Fruit fly (Drosophila melanogaster) whole organism, wandering third instar larva: ENCODE measurements around the gene CG15696.

Experiments used
- Abd-B ChIP-seq: fragments of >200 bp; optimal IDR thresholded peaks from 2 replicates; lab custom pipeline; 2017; ENCODE audit warnings: missing biosample characterization, missing genetic modification characterization
- CG32264 ChIP-seq: fragments of 200-800 bp; sonication (Bioruptor generic); optimal IDR thresholded peaks from 2 replicates; lab custom pipeline; 2016; ENCODE audit warnings: missing biosample characterization, missing genetic modification characterization
- CG9705 ChIP-seq: fragments of 200-800 bp; sonication (Bioruptor generic); optimal IDR thresholded peaks from 2 replicates; lab custom pipeline; 2018; ENCODE audit warnings: missing biosample characterization, mild to moderate bottlenecking, missing genetic modification characterization
- CrebA ChIP-seq: fragments of 200-800 bp; sonication (Bioruptor generic); optimal IDR thresholded peaks from 2 replicates; lab custom pipeline; 2016; ENCODE audit warnings: missing biosample characterization, mild to moderate bottlenecking, missing genetic modification characterization, borderline replicate concordance
- Dfd ChIP-seq: fragments of >200 bp; optimal IDR thresholded peaks from 2 replicates; lab custom pipeline; 2017; ENCODE audit warnings: missing biosample characterization, missing genetic modification characterization
- Dif ChIP-seq: fragments of 200-275, 200-300 bp; sonication (Bioruptor generic); optimal IDR thresholded peaks from 2 replicates; lab custom pipeline; 2018; ENCODE audit warnings: missing biosample characterization, missing genetic modification characterization; ENCODE audit not compliant: partially characterized antibody
- GATAd ChIP-seq: sonication (Bioruptor generic); optimal IDR thresholded peaks from 2 replicates; lab custom pipeline; 2016; ENCODE audit warnings: missing biosample characterization, missing genetic modification characterization
- HLH106 ChIP-seq: fragments of 200-800 bp; optimal IDR thresholded peaks from 3 replicates; lab custom pipeline; 2019; ENCODE audit warnings: missing biosample characterization, mild to moderate bottlenecking, missing genetic modification characterization, moderate library complexity
- Hnf4 ChIP-seq: fragments of 200-800 bp; sonication (Bioruptor generic); optimal IDR thresholded peaks from 2 replicates; lab custom pipeline; 2016; ENCODE audit warnings: missing biosample characterization, mild to moderate bottlenecking, missing genetic modification characterization
- Hr78 ChIP-seq: fragments of >200 bp; optimal IDR thresholded peaks from 2 replicates; lab custom pipeline; 2017; ENCODE audit warnings: missing biosample characterization, missing genetic modification characterization
- Hr83 ChIP-seq: fragments of 200-300 bp; sonication (Bioruptor generic); optimal IDR thresholded peaks from 2 replicates; lab custom pipeline; 2016; ENCODE audit warnings: missing biosample characterization, mild to moderate bottlenecking, missing genetic modification characterization, moderate library complexity; ENCODE audit not compliant: poor library complexity, severe bottlenecking
- Jra ChIP-seq: sonication (Bioruptor generic); optimal IDR thresholded peaks from 2 replicates; lab custom pipeline; 2016; ENCODE audit warnings: missing biosample characterization, missing genetic modification characterization
- Mio ChIP-seq: sonication (Bioruptor generic); optimal IDR thresholded peaks from 2 replicates; lab custom pipeline; 2016; ENCODE audit warnings: missing biosample characterization, missing genetic modification characterization
- Myc ChIP-seq: fragments of >200 bp; optimal IDR thresholded peaks from 2 replicates; lab custom pipeline; 2017
- N ChIP-seq: fragments of >200 bp; optimal IDR thresholded peaks from 2 replicates; lab custom pipeline; 2018; ENCODE audit warnings: missing biosample characterization, missing external identifiers, missing genetic modification characterization
- OdsH ChIP-seq: fragments of 200-800 bp; sonication (Bioruptor generic); optimal IDR thresholded peaks from 2 replicates; lab custom pipeline; 2016; ENCODE audit warnings: missing biosample characterization, mild to moderate bottlenecking, missing genetic modification characterization
- Rel ChIP-seq, 2 experiments: fragments of 200-800 bp; sonication (Bioruptor generic) in 1 of 2; optimal IDR thresholded peaks; 2 replicates in 1 of 2; 3 replicates in 1 of 2; lab custom pipeline; 2016 to 2019; ENCODE audit warnings: mild to moderate bottlenecking in 2 of 2, missing biosample characterization in 2 of 2, missing genetic modification characterization in 2 of 2, moderate library complexity in 1 of 2
- Sp1 ChIP-seq: fragments of 200-800 bp; sonication (Bioruptor generic); optimal IDR thresholded peaks from 3 replicates; lab custom pipeline; 2019; ENCODE audit warnings: missing biosample characterization, mild to moderate bottlenecking, missing genetic modification characterization, moderate library complexity
- Vsx2 ChIP-seq: fragments of 200-300, 225-300 bp; sonication (Bioruptor generic); optimal IDR thresholded peaks from 2 replicates; lab custom pipeline; 2018; ENCODE audit warnings: missing biosample characterization, missing genetic modification characterization; ENCODE audit not compliant: partially characterized antibody
- br ChIP-seq: fragments of 200-800 bp; sonication (Bioruptor generic); optimal IDR thresholded peaks from 2 replicates; lab custom pipeline; 2016; ENCODE audit warnings: missing biosample characterization, missing genetic modification characterization
- brk ChIP-seq: fragments of 200-800 bp; sonication (Bioruptor generic); optimal IDR thresholded peaks from 2 replicates; lab custom pipeline; 2016; ENCODE audit warnings: missing biosample characterization, mild to moderate bottlenecking, missing genetic modification characterization
- dl ChIP-seq, 2 experiments: fragments of 175-275, 200-275 bp in 1 of 2; fragments of 200-275 bp in 1 of 2; sonication (Bioruptor generic); optimal IDR thresholded peaks; lab custom pipeline; 2018; ENCODE audit warnings: mild to moderate bottlenecking in 2 of 2, missing biosample characterization in 2 of 2, missing genetic modification characterization in 2 of 2, moderate library complexity in 2 of 2; ENCODE audit not compliant: partially characterized antibody in 2 of 2, insufficient read depth in 1 of 2
- dmrt93B ChIP-seq: fragments of 200-800 bp; sonication (Bioruptor generic); optimal IDR thresholded peaks from 2 replicates; lab custom pipeline; 2018; ENCODE audit warnings: missing biosample characterization, mild to moderate bottlenecking, missing genetic modification characterization
- dsf ChIP-seq: sonication (Bioruptor generic); optimal IDR thresholded peaks from 2 replicates; lab custom pipeline; 2016; ENCODE audit warnings: missing biosample characterization, missing genetic modification characterization, borderline replicate concordance
- ey ChIP-seq: fragments of 200-800 bp; sonication (Bioruptor generic); optimal IDR thresholded peaks from 2 replicates; lab custom pipeline; 2016; ENCODE audit warnings: missing biosample characterization, missing genetic modification characterization
- foxo ChIP-seq, 2 experiments: fragments of 200-800 bp; sonication (Bioruptor generic); optimal IDR thresholded peaks; 2 replicates in 1 of 2; 3 replicates in 1 of 2; lab custom pipeline; 2016 to 2017; ENCODE audit warnings: missing biosample characterization in 2 of 2, missing genetic modification characterization in 2 of 2
- fru ChIP-seq: fragments of 200-800 bp; sonication (Bioruptor generic); optimal IDR thresholded peaks from 3 replicates; lab custom pipeline; 2016; ENCODE audit warnings: missing biosample characterization, mild to moderate bottlenecking, missing genetic modification characterization
- h ChIP-seq: fragments of 200-800 bp; sonication (Bioruptor generic); optimal IDR thresholded peaks from 3 replicates; lab custom pipeline; 2016; ENCODE audit warnings: missing biosample characterization, mild to moderate bottlenecking, missing genetic modification characterization
- jim ChIP-seq: fragments of 175-275, 200-325 bp; sonication (Bioruptor generic); optimal IDR thresholded peaks from 2 replicates; lab custom pipeline; 2016; ENCODE audit warnings: missing biosample characterization, mild to moderate bottlenecking, missing genetic modification characterization
- lola ChIP-seq: fragments of >200 bp; optimal IDR thresholded peaks from 2 replicates; lab custom pipeline; 2017; ENCODE audit warnings: missing biosample characterization, missing genetic modification characterization
- pan ChIP-seq: fragments of >200 bp; optimal IDR thresholded peaks from 2 replicates; lab custom pipeline; 2017
- psq ChIP-seq: fragments of 200-800 bp; sonication (Bioruptor generic); optimal IDR thresholded peaks from 3 replicates; lab custom pipeline; 2017; ENCODE audit warnings: missing biosample characterization, mild to moderate bottlenecking, missing genetic modification characterization, moderate library complexity
- rgr ChIP-seq: fragments of 200-800 bp; sonication (Bioruptor generic); optimal IDR thresholded peaks from 3 replicates; lab custom pipeline; 2016; ENCODE audit warnings: missing biosample characterization, mild to moderate bottlenecking, missing genetic modification characterization
- sage ChIP-seq: fragments of 200-800 bp; sonication (Bioruptor generic); optimal IDR thresholded peaks from 2 replicates; lab custom pipeline; 2016; ENCODE audit warnings: missing biosample characterization, mild to moderate bottlenecking, missing genetic modification characterization
- sv ChIP-seq: fragments of 200-800 bp; sonication (Bioruptor generic); optimal IDR thresholded peaks from 3 replicates; lab custom pipeline; 2016; ENCODE audit warnings: missing biosample characterization, missing genetic modification characterization
- tai ChIP-seq: sonication (Bioruptor generic); optimal IDR thresholded peaks from 2 replicates; lab custom pipeline; 2016; ENCODE audit warnings: missing biosample characterization, missing genetic modification characterization
- usp ChIP-seq: fragments of >200 bp; optimal IDR thresholded peaks from 2 replicates; lab custom pipeline; 2017; ENCODE audit warnings: missing biosample characterization, missing genetic modification characterization
- woc ChIP-seq: sonication (Bioruptor generic); optimal IDR thresholded peaks from 2 replicates; lab custom pipeline; 2016; ENCODE audit warnings: missing biosample characterization, mild to moderate bottlenecking, missing genetic modification characterization

Gene CG15696

DNA sequence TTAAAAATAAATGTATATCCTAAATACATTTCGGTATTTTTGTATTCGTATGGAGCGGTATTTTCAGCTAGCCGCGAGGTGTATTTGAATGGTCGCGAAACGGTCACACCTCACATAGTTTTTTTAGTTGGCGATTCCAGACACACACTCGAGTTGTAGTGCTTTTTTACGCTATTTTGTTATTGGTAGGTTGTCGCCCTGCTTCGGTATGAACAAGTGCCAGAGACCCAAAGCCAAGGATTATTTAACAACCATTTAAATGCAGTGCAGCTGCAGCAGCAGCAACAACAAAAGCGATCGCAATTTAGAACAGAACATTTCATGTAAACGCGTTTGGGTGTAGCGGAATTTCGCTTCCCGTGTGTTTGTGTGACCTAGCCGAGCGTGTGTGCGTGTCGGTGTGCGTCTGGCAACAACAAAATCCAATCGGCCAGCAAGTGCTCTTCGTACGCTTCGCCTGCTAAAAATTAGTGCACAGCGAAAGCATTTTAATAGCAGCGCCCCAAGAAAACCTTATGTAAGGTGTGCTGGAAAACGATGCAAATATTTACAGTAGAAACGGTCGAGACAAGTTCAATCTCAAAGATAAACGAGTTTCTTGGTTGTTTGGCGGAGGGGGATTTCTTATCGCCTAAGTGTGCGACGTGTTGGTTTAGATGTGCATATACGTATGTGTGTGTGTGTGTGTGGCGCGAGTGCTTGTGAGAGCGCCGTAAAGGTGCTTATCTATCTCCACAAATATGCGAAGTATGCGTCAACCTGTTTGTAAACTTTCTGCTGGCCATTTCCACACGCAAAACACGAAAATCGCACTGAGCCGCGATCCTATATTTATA, 14.0 kb upstream of the CG15696 start, which contains the start of gene Synd (continued):
- TF ChIP-seq ey (peak; percentile 44), jim (GFP tag; lab: Kevin White, UChicago) (no peak)

DNA sequence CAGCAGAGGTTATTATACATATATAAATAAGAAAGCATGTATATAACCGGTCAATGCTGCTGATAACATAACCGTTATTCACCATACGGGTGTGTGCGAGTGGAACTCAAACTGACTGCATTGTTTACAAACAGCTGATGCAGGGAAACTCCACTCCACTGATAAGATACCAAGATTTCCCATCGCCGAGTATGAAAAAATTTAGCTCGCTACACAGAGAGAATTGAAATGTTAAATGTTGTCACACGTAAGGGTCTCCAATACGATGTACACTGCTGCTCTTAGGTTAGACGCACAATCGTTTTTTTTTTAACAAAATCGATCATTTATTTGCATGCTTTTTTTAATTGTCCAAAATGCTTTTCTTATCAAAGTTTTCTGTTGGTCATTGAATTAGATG, 13.2 kb upstream of the CG15696 start:
- TF ChIP-seq fru (GFP tag; lab: Kevin White, UChicago) = no peak
- peak; percentile 7 for TF ChIP-seq OdsH
- no peak for TF ChIP-seq usp (GFP tag; lab: Kevin White, UChicago)
- no peak for TF ChIP-seq Dfd (GFP tag; lab: Kevin White, UChicago)
- TF ChIP-seq tai (GFP tag; lab: Kevin White, UChicago) = no peak
- no peak for TF ChIP-seq dmrt93B (GFP tag; lab: Kevin White, UChicago)
- no peak for TF ChIP-seq Hr83
- no peak for TF ChIP-seq Vsx2 (GFP tag; lab: Kevin White, UChicago)
- peak; percentile 39 for TF ChIP-seq sv (GFP tag; lab: Kevin White, UChicago)
- no peak for TF ChIP-seq woc (GFP tag; lab: Kevin White, UChicago)
- TF ChIP-seq h = no peak
- TF ChIP-seq Jra (GFP tag; lab: Kevin White, UChicago) = no peak
- no peak for TF ChIP-seq psq (GFP tag; lab: Kevin White, UChicago)
- TF ChIP-seq CG9705 (GFP tag; lab: Kevin White, UChicago) = no peak
- peak; percentile 17 for TF ChIP-seq Hnf4 (GFP tag; lab: Kevin White, UChicago)
- no peak for TF ChIP-seq dsf
- no peak for TF ChIP-seq Rel (GFP tag; optimal IDR thresholded peaks at IDR 0.05; lab: Kevin White, UChicago)
- peak; percentile 87 for TF ChIP-seq Rel (tag; optimal IDR thresholded peaks at IDR 0.05; lab: Kevin White, UChicago)
- TF ChIP-seq CG32264 (GFP tag; lab: Kevin White, UChicago) = no peak
- no peak for TF ChIP-seq N (GFP tag; lab: Kevin White, UChicago)
- TF ChIP-seq dl (GFP tag; optimal IDR thresholded peaks at IDR 0.05; lab: Kevin White, UChicago; ENCODE audit: insufficient read depth in 1 of 2, partially characterized antibody in 2 of 2) = no peak
- no peak for TF ChIP-seq CrebA
- TF ChIP-seq Dif (GFP tag; lab: Kevin White, UChicago) = no peak
- TF ChIP-seq Myc (lab: Kevin White, UChicago) = no peak
- TF ChIP-seq HLH106 (tag; lab: Kevin White, UChicago) = no peak
- TF ChIP-seq pan (lab: Kevin White, UChicago) = no peak
- TF ChIP-seq lola = no peak
- TF ChIP-seq ey = no peak
- no peak for TF ChIP-seq rgr (GFP tag; lab: Kevin White, UChicago)
- TF ChIP-seq Sp1 (GFP tag; lab: Kevin White, UChicago) = no peak
- peak in 1 of 2 experiments; percentile 27 for TF ChIP-seq foxo (GFP tag; optimal IDR thresholded peaks at IDR 0.05; lab: Kevin White, UChicago)
- no peak for TF ChIP-seq GATAd (GFP tag; lab: Kevin White, UChicago)
- no peak for TF ChIP-seq sage
- no peak for TF ChIP-seq jim (GFP tag; lab: Kevin White, UChicago)
- TF ChIP-seq br = no peak
- TF ChIP-seq brk (GFP tag; lab: Kevin White, UChicago) = no peak
- TF ChIP-seq Mio (GFP tag; lab: Kevin White, UChicago) = no peak
- TF ChIP-seq Hr78 (GFP tag; lab: Kevin White, UChicago) = no peak
- TF ChIP-seq Abd-B = no peak

DNA sequence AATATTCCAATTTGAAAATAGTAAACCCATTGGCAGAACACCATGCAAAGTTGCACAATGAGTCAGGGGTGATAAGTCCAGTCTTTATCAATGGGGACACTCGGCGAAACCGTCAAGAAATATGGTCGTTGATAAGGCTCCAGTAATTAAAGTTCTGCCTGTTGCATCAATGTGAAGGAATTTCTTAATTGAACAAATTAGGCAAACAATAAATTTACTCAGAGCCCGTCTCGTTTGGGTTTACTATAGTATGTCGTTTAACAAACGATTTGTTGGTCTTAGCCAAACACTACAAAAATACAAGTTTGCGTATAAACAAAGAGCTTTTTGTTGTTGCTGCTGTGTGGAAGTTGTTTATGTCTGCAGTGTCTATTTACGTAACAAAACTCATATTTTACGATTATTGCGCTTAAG, 12.1 kb upstream of the CG15696 start:
- TF ChIP-seq dl (GFP tag; optimal IDR thresholded peaks at IDR 0.05; lab: Kevin White, UChicago; ENCODE audit: insufficient read depth in 1 of 2, partially characterized antibody in 2 of 2) (no peak), rgr (GFP tag; lab: Kevin White, UChicago) (no peak), CG32264 (GFP tag; lab: Kevin White, UChicago) (no peak)
